Worm (Caenorhabditis elegans): ENCODE data around the gene evl-20.

Gene evl-20

DNA sequence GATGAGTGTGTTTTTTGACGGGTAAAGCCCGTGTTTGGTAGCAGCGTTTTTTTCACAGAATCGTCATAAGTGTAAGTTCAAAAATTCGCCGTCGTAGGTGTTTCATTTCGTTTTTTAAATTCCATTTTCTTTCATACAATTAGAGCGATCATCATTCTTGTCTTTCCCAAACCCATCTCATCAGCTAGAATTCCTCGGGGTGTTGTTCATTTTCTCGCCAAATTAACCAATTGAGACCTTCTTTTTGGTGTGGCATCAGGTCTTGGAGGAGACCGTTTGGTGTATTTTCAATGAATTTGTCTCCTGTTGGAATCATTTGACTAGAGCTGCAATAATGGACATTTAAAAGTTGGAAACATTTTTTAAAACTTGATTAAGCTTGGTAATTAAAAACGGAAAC, 28.8 kb downstream of the evl-20 start:
- TF ChIP-seq flt-1 (GFP tag; IDR thresholded peaks at IDR 0.05) (no peak), scrt-1 (GFP tag; IDR thresholded peaks at IDR 0.05) (no peak), ceh-36 (tag; optimal IDR thresholded peaks at IDR 0.05) (no peak), ceh-13 (GFP tag; optimal IDR thresholded peaks at IDR 0.05) (no peak), ets-7 (tag; optimal IDR thresholded peaks at IDR 0.05) (no peak), ama-1 (optimal IDR thresholded peaks at IDR 0.05) (no peak), tra-4 (tag; optimal IDR thresholded peaks at IDR 0.05) (no peak), hmbx-1 (tag; optimal IDR thresholded peaks at IDR 0.05) (no peak), B0310.2 (tag; optimal IDR thresholded peaks at IDR 0.05) (no peak)

DNA sequence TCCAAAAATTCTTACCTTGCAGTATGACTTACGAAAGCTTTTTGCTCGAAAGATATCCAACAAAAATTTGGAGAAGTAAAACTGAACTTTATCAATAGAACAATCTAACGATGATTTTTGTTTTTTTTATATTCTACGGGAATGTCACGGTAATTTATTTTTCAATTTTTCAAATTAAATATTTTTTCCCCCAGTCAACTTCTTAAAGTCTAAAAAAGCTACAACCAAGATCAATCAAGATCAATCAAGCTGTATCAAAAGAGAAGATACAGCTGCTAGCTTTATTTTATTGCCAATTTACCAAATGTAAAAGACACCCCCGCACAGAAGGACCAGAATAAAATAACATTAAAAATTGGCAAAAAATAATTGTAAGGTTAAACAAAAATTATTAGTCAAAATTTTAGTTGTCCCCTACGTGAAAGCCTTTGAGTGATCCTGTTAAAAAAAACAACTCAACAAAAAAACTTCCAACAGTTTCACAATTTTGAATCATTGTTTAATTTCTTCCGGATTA, 31.3 kb downstream of the evl-20 start, which contains the start of the genes M05D6.1 and M05D6.3:
TSS of gene M05D6.1 (minus strand) at position 101 of the 517 bp plus-strand sequence.
TSS of gene M05D6.3 (plus strand) at position 467 of the 517 bp plus-strand sequence.
- TF ChIP-seq ceh-13 (GFP tag; optimal IDR thresholded peaks at IDR 0.05) (no peak), flt-1 (GFP tag; IDR thresholded peaks at IDR 0.05) (no peak), hmg-4 (GFP tag; optimal IDR thresholded peaks at IDR 0.05) (no peak), tbx-37 (GFP tag; conservative IDR thresholded peaks at IDR 0.05) (no peak), tbx-11 (GFP tag; IDR thresholded peaks at IDR 0.05) (no peak), scrt-1 (GFP tag; IDR thresholded peaks at IDR 0.05) (no peak), pes-1 (GFP tag; IDR thresholded peaks at IDR 0.05) (no peak)

DNA sequence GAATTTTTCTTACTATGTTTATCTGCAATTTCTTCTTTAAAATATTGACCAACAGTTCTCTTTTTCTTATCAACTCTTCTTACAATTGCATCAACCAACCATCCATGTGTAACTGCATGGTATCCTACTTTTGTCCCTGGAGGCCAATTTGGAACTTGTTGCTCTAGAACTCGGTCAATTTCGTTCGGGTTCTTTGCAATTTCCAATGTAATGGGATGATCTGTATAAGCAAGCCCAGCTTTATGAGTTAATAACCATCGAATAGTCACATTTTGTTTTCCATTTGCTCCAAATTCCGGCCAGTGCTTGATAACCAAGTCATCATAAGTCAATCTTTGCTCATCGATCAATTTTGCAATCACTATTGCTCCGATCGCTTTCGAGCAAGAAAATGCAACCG, 35.2 kb downstream of the evl-20 start:
- TF ChIP-seq tra-4 (tag; optimal IDR thresholded peaks at IDR 0.05) (no peak), tbx-11 (GFP tag; IDR thresholded peaks at IDR 0.05) (no peak), hmbx-1 (tag; optimal IDR thresholded peaks at IDR 0.05) (no peak), aly-1 (tag; optimal IDR thresholded peaks at IDR 0.05) (no peak), ceh-13 (GFP tag; optimal IDR thresholded peaks at IDR 0.05) (no peak), hnd-1 (tag; optimal IDR thresholded peaks at IDR 0.05) (no peak), tbx-37 (GFP tag; conservative IDR thresholded peaks at IDR 0.05) (no peak), hmg-4 (GFP tag; optimal IDR thresholded peaks at IDR 0.05) (no peak), scrt-1 (GFP tag; IDR thresholded peaks at IDR 0.05) (no peak), ceh-36 (tag; optimal IDR thresholded peaks at IDR 0.05) (no peak), pes-1 (GFP tag; IDR thresholded peaks at IDR 0.05) (no peak)

DNA sequence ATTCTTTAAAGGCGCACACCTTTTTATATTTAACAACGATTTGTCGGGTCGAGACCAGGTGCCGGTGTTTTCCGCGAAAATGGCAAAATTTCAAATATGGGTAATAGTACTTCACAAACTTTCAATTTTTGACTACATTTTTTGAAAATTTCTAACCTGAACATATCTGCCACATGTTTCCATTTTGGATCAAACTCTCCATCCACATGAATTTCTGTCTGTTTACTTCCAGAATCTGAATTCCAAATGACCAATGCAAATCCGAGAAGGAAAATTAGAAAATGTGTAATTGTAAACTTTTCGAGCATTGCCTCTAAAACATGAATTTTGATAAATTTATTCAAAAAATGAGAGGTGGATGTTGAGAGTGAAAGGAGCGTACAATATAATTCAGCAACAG, 36.1 kb downstream of the evl-20 start, which contains the start of gene lact-4:
TSS of gene lact-4 (minus strand) at position 313 of the 400 bp plus-strand sequence.
- TF ChIP-seq hmbx-1 (tag; optimal IDR thresholded peaks at IDR 0.05) (no peak), tra-4 (tag; optimal IDR thresholded peaks at IDR 0.05) (no peak), hmg-4 (GFP tag; optimal IDR thresholded peaks at IDR 0.05) (no peak), ama-1 (optimal IDR thresholded peaks at IDR 0.05) (no peak), tbx-11 (GFP tag; IDR thresholded peaks at IDR 0.05) (no peak), ceh-13 (GFP tag; optimal IDR thresholded peaks at IDR 0.05) (no peak), ets-7 (tag; optimal IDR thresholded peaks at IDR 0.05) (no peak), aly-1 (tag; optimal IDR thresholded peaks at IDR 0.05) (no peak), F13C5.2 (tag; optimal IDR thresholded peaks at IDR 0.05) (no peak), tbx-37 (GFP tag; conservative IDR thresholded peaks at IDR 0.05) (no peak), ceh-36 (tag; optimal IDR thresholded peaks at IDR 0.05) (no peak)

ce11 chrII:8481033-8481708, 37.1 kb downstream of the evl-20 start:
- TF ChIP-seq tbx-37 (GFP tag; conservative IDR thresholded peaks at IDR 0.05) (no peak), hmg-4 (GFP tag; optimal IDR thresholded peaks at IDR 0.05) (no peak), aly-1 (tag; optimal IDR thresholded peaks at IDR 0.05) (no peak), F13C5.2 (tag; optimal IDR thresholded peaks at IDR 0.05) (no peak), scrt-1 (GFP tag; IDR thresholded peaks at IDR 0.05) (no peak), tbx-11 (GFP tag; IDR thresholded peaks at IDR 0.05) (no peak), tra-4 (tag; optimal IDR thresholded peaks at IDR 0.05) (no peak), B0310.2 (tag; optimal IDR thresholded peaks at IDR 0.05) (no peak), hnd-1 (tag; optimal IDR thresholded peaks at IDR 0.05) (no peak), ama-1 (optimal IDR thresholded peaks at IDR 0.05) (no peak), hmbx-1 (tag; optimal IDR thresholded peaks at IDR 0.05) (no peak), pes-1 (GFP tag; IDR thresholded peaks at IDR 0.05) (no peak), flt-1 (GFP tag; IDR thresholded peaks at IDR 0.05) (no peak), sea-1 (GFP tag; conservative IDR thresholded peaks at IDR 0.05) (no peak), ets-7 (tag; optimal IDR thresholded peaks at IDR 0.05) (no peak), ceh-36 (tag; optimal IDR thresholded peaks at IDR 0.05) (no peak), ceh-13 (GFP tag; optimal IDR thresholded peaks at IDR 0.05) (no peak)

- TF ChIP-seq scrt-1 (GFP tag; IDR thresholded peaks at IDR 0.05) (no peak), B0310.2 (tag; optimal IDR thresholded peaks at IDR 0.05) (no peak)
These were observed 37.7 kb downstream of the evl-20 start, which contains the start of gene M05D6.5 for ce11 chrII:8481731-8482253. TSS of gene M05D6.5 (minus strand) at chrII:8482203.

- TF ChIP-seq hmg-4 (GFP tag; optimal IDR thresholded peaks at IDR 0.05), result no peak
These were observed 39.2 kb downstream of the evl-20 start for ce11 chrII:8483124-8483792.

DNA sequence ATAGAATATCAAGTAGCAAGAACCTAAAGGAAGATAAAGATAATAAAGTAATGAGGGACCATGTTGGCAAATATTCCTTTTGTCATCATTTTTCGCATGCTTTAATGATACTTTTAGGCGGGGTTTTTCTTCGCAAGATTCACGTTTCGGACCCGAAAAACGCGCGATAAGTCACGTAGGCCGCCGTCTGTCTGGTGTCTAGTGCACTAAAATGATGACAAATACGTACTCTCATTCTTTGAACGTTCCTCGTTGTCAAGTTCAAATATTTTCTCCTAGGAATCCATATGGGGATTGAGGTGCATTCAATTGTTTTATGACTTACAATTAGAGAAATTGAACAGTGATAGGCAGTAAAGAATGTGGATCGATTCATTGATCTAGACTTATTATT, 39.7 kb downstream of the evl-20 start, which contains the start of gene taap-1:
TSS of gene taap-1 (minus strand) at position 79 of the 394 bp plus-strand sequence.
- TF ChIP-seq sea-1 (GFP tag; conservative IDR thresholded peaks at IDR 0.05) (no peak), hmg-4 (GFP tag; optimal IDR thresholded peaks at IDR 0.05) (no peak), ceh-36 (tag; optimal IDR thresholded peaks at IDR 0.05) (no peak), F13C5.2 (tag; optimal IDR thresholded peaks at IDR 0.05) (no peak), ama-1 (optimal IDR thresholded peaks at IDR 0.05) (no peak), aly-1 (tag; optimal IDR thresholded peaks at IDR 0.05) (no peak), B0310.2 (tag; optimal IDR thresholded peaks at IDR 0.05) (no peak), pes-1 (GFP tag; IDR thresholded peaks at IDR 0.05) (no peak), tbx-37 (GFP tag; conservative IDR thresholded peaks at IDR 0.05) (no peak), tra-4 (tag; optimal IDR thresholded peaks at IDR 0.05) (no peak), ets-7 (tag; optimal IDR thresholded peaks at IDR 0.05) (no peak), scrt-1 (GFP tag; IDR thresholded peaks at IDR 0.05) (no peak), flt-1 (GFP tag; IDR thresholded peaks at IDR 0.05) (no peak), hmbx-1 (tag; optimal IDR thresholded peaks at IDR 0.05) (no peak), tbx-11 (GFP tag; IDR thresholded peaks at IDR 0.05) (no peak)

All from whole organism, early embryonic.